Worm (Caenorhabditis elegans): Measurements from ENCODE around the gene C40H5.2.

DNA sequence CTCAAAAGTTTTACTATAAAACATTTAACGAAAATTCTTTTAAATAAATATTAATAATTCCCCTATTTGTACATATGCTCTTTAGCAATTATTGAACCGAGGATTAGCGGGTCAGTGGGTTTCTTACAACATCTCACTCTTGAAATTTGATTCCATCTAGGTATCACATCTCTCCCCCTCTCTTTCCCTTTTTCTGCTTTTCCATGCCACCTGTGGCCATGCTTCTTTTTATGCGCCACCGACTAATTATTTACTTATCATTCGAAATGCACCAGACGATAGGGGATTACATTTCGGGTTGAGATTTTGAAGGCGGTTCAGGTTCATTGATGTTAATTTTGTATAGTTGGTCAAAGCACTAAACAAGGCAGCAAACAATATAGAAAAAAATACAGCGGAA lies 20.0 kb downstream of the C40H5.2 start:
- no peak for TF ChIP-seq nhr-23 (tag; optimal IDR thresholded peaks at IDR 0.05)
- TF ChIP-seq aly-2 (tag; optimal IDR thresholded peaks at IDR 0.05) = no peak
- TF ChIP-seq mdl-1 (tag; optimal IDR thresholded peaks at IDR 0.05) = no peak
- TF ChIP-seq ztf-11 (tag; optimal IDR thresholded peaks at IDR 0.05) = no peak
- no peak for TF ChIP-seq nhr-10 (tag; optimal IDR thresholded peaks at IDR 0.05)
- TF ChIP-seq nhr-237 (tag; optimal IDR thresholded peaks at IDR 0.05) = no peak
- TF ChIP-seq nhr-25 (tag; optimal IDR thresholded peaks at IDR 0.05) = no peak

All from whole organism, L2 larva.